Worm (Caenorhabditis elegans): ENCODE data around the gene asd-1.
A peak's percentile ranks its signal among the peaks of the same experiment; 100 is the strongest.

Gene asd-1

DNA sequence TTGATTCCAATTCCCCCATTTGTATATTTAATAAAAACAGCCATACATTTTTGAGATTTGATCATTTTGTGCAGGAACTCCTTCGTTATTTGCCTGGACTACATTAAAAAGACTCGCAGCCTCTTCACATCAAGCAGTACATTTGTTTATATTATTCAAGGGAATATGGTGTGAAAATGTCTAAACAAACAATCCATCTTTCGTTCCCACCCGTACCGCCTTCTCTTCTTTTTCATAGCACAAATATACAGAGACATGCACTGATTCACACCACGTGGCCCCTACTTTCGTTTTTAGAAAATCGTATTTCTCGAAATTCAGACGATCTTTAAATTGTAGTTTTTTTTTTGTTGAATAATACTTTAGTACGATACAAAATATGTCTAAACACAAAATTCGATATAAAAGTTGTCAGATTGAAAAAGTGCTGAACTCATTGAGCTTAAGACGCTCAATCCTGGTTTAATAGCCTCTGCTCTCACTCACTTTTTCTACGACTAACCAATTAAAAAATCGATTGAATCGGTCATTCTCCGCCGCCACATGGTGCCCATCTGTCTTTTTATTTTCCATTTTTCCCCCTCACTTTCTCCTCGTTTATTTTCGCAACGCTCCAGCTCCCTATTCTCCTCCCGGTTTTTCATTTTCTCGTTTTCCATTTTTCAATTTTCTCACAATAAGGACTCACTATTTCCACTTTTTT is 1.6 kb upstream of the asd-1 start (continued):
- TF ChIP-seq egl-43 (GFP tag; IDR thresholded peaks at IDR 0.05) (no peak), mdt-29 (GFP tag; IDR thresholded peaks at IDR 0.05) (0 out of 2 replicates have a peak, but pooled peaks have one; percentile 51), unc-62 (GFP tag; optimal IDR thresholded peaks at IDR 0.05 in 1 of 2) (peak in 1 of 2 experiments; percentile 75), unc-62 (tag; optimal IDR thresholded peaks at IDR 0.05) (no peak), ctbp-1 (GFP tag; IDR thresholded peaks at IDR 0.05) (peak; percentile 81), skn-1 (tag; optimal IDR thresholded peaks at IDR 0.05) (no peak), daf-8 (GFP tag; IDR thresholded peaks at IDR 0.05) (no peak), tra-1 (GFP tag; IDR thresholded peaks at IDR 0.05) (0 out of 2 replicates have a peak, but pooled peaks have one; percentile 36), rbr-2 (tag; optimal IDR thresholded peaks at IDR 0.05) (peak; percentile 43), jun-1 (tag; optimal IDR thresholded peaks at IDR 0.05) (peak; percentile 63), spr-1 (tag; optimal IDR thresholded peaks at IDR 0.05) (peak; percentile 48), ztf-7 (tag; optimal IDR thresholded peaks at IDR 0.05) (no peak), ceh-44 (GFP tag; IDR thresholded peaks at IDR 0.05) (no peak), R02D3.7 (tag; optimal IDR thresholded peaks at IDR 0.05) (no peak), mxl-3 (GFP tag; optimal IDR thresholded peaks at IDR 0.05) (peak; percentile 43), mxl-2 (GFP tag; conservative IDR thresholded peaks at IDR 0.05) (no peak), nhr-76 (tag; optimal IDR thresholded peaks at IDR 0.05) (peak; percentile 16), dmd-8 (GFP tag; IDR thresholded peaks at IDR 0.05) (0 out of 2 replicates have a peak, but pooled peaks have one; percentile 36), ZK546.5 (tag; optimal IDR thresholded peaks at IDR 0.05) (no peak), mes-2 (tag; optimal IDR thresholded peaks at IDR 0.05; ENCODE audit: poor library complexity, severe bottlenecking) (peak; percentile 80), mdl-1 (tag; optimal IDR thresholded peaks at IDR 0.05) (peak in 1 of 2 experiments; percentile 15), D1046.2 (GFP tag; IDR thresholded peaks at IDR 0.05) (no peak; the same call in 1 of the 2 replicates), ZK337.2 (GFP tag; IDR thresholded peaks at IDR 0.05) (no peak), saeg-2 (GFP tag; IDR thresholded peaks at IDR 0.05) (peak; percentile 73; the same call in 1 of the 2 replicates), dve-1 (tag; optimal IDR thresholded peaks at IDR 0.05; ENCODE audit: insufficient read depth) (peak; percentile 88), nhr-48 (tag; optimal IDR thresholded peaks at IDR 0.05) (peak; percentile 23), nhr-10 (tag; optimal IDR thresholded peaks at IDR 0.05) (no peak), nhr-28 (tag; optimal IDR thresholded peaks at IDR 0.05) (no peak), unc-39 (tag; optimal IDR thresholded peaks at IDR 0.05) (no peak)

DNA sequence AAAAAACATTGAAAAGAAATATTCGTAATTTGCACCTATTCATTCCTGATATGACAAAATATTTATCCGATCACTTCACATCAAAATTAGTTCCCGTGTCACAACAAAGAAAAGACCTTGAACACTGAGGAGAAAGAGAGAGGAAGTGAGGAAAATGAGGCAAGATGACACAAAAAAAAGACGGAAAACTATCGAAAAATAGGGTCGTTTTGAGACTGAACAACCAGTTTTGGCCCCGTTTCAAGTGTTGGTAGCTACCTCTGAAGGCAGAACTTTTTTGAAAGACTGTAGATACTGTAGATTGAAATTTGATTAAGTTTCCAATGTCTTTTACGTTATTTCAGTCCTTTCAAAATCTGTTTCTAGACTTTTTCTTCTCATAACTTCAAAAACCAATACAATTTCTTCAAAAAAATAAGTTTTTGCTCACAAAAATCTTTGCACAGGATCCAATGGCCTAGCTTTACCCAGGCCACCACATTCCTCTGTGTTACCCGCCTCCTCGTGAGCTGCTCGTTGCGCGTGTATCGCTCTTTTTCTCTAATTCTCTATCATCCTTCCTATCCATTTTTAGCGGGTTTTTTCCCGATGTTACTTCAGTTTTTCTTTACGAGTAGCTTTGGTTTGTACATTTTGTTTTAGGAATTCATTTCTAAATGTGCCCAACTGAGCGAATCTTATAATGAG is 641 bp upstream of the asd-1 start:
- TF ChIP-seq unc-62 (GFP tag; optimal IDR thresholded peaks at IDR 0.05 in 1 of 2) = no peak
- no peak for TF ChIP-seq unc-62 (tag; optimal IDR thresholded peaks at IDR 0.05)
- TF ChIP-seq madf-5 (GFP tag; IDR thresholded peaks at IDR 0.05) = no peak
- no peak for TF ChIP-seq unc-39 (tag; optimal IDR thresholded peaks at IDR 0.05)
- TF ChIP-seq zfp-3 (GFP tag; conservative IDR thresholded peaks at IDR 0.05) = no peak
- no peak for TF ChIP-seq T26A8.4 (GFP tag; IDR thresholded peaks at IDR 0.05)
- no peak for TF ChIP-seq ceh-32 (tag; optimal IDR thresholded peaks at IDR 0.05; ENCODE audit: poor library complexity)
- TF ChIP-seq mxl-2 (GFP tag; conservative IDR thresholded peaks at IDR 0.05) = no peak
- TF ChIP-seq Y5F2A.4 (GFP tag; optimal IDR thresholded peaks at IDR 0.05) = no peak
- TF ChIP-seq aly-2 (tag; optimal IDR thresholded peaks at IDR 0.05) = no peak
- TF ChIP-seq pha-4 (GFP tag; IDR thresholded peaks at IDR 0.05) = no peak
- TF ChIP-seq pha-4 (tag; optimal IDR thresholded peaks at IDR 0.05) = no peak
- TF ChIP-seq ceh-82 (tag; optimal IDR thresholded peaks at IDR 0.05) = no peak
- TF ChIP-seq D1046.2 (GFP tag; IDR thresholded peaks at IDR 0.05) = no peak
- no peak for TF ChIP-seq nhr-237 (tag; optimal IDR thresholded peaks at IDR 0.05)
- TF ChIP-seq nhr-11 (tag; optimal IDR thresholded peaks at IDR 0.05) = no peak
- no peak for TF ChIP-seq fos-1 (tag; optimal IDR thresholded peaks at IDR 0.05)
- TF ChIP-seq gei-8 (GFP tag; optimal IDR thresholded peaks at IDR 0.05) = no peak
- no peak for TF ChIP-seq ceh-62 (tag; optimal IDR thresholded peaks at IDR 0.05)
- TF ChIP-seq hlh-30 (tag; optimal IDR thresholded peaks at IDR 0.05; ENCODE audit: insufficient read depth) = peak; percentile 95
- no peak for TF ChIP-seq ZK546.5 (tag; optimal IDR thresholded peaks at IDR 0.05)
- no peak for TF ChIP-seq daf-12 (tag; optimal IDR thresholded peaks at IDR 0.05)
- TF ChIP-seq snpc-4 (tag; optimal IDR thresholded peaks at IDR 0.05) = no peak
- peak; percentile 68 for TF ChIP-seq hmg-1.1 (GFP tag; IDR thresholded peaks at IDR 0.05)
- no peak for TF ChIP-seq T20F7.1 (GFP tag; optimal IDR thresholded peaks at IDR 0.05)
- no peak for TF ChIP-seq nhr-10 (tag; optimal IDR thresholded peaks at IDR 0.05)
- TF ChIP-seq spr-1 (tag; optimal IDR thresholded peaks at IDR 0.05) = no peak
- TF ChIP-seq lim-7 (GFP tag; IDR thresholded peaks at IDR 0.05) = no peak
